Fruit fly (Drosophila melanogaster): ENCODE results near the gene Theg.

Gene Theg

dm6 chr3R:22042982-22043381 lies 28.5 kb downstream of the Theg start:
- TF ChIP-seq CTCF (optimal IDR thresholded peaks at IDR 0.05) (no peak), CG8478 (optimal IDR thresholded peaks at IDR 0.05) (no peak)

dm6 chr3R:22043748-22044402 lies 29.4 kb downstream of the Theg start:
- TF ChIP-seq CG8478 (optimal IDR thresholded peaks at IDR 0.05) (no peak), CTCF (optimal IDR thresholded peaks at IDR 0.05) (no peak)

- TF ChIP-seq CG8478 (optimal IDR thresholded peaks at IDR 0.05) (no peak), CTCF (optimal IDR thresholded peaks at IDR 0.05) (no peak)
These were observed 30.0 kb downstream of the Theg start for dm6 chr3R:22044443-22044970.

dm6 chr3R:22046231-22046630 lies 31.7 kb downstream of the Theg start:
- TF ChIP-seq CG8478 (optimal IDR thresholded peaks at IDR 0.05) (no peak), CTCF (optimal IDR thresholded peaks at IDR 0.05) (no peak)

- TF ChIP-seq CG8478 (optimal IDR thresholded peaks at IDR 0.05), result no peak
- no peak for TF ChIP-seq CTCF (optimal IDR thresholded peaks at IDR 0.05)
These were observed 32.2 kb downstream of the Theg start for dm6 chr3R:22046723-22047122.

- no peak for TF ChIP-seq CG8478 (optimal IDR thresholded peaks at IDR 0.05)
- TF ChIP-seq CTCF (optimal IDR thresholded peaks at IDR 0.05), result no peak
These were observed 32.9 kb downstream of the Theg start for dm6 chr3R:22047412-22047811.

dm6 chr3R:22049134-22049796 lies 34.8 kb downstream of the Theg start:
- no peak for TF ChIP-seq CTCF (optimal IDR thresholded peaks at IDR 0.05)
- no peak for TF ChIP-seq CG8478 (optimal IDR thresholded peaks at IDR 0.05)

- no peak for TF ChIP-seq CG8478 (optimal IDR thresholded peaks at IDR 0.05)
- TF ChIP-seq CTCF (optimal IDR thresholded peaks at IDR 0.05), result no peak
These were observed 37.7 kb downstream of the Theg start for dm6 chr3R:22052235-22052634.

- TF ChIP-seq CG8478 (optimal IDR thresholded peaks at IDR 0.05) (no peak), CTCF (optimal IDR thresholded peaks at IDR 0.05) (no peak)
These were observed 38.7 kb downstream of the Theg start for dm6 chr3R:22053202-22053601.

- no peak for TF ChIP-seq CG8478 (optimal IDR thresholded peaks at IDR 0.05)
These were observed 39.2 kb downstream of the Theg start for dm6 chr3R:22053740-22054139.

dm6 chr3R:22057083-22057482 lies 42.6 kb downstream of the Theg start:
- no peak for TF ChIP-seq CG8478 (optimal IDR thresholded peaks at IDR 0.05)

All from S2 (cell line).